Fruit fly (Drosophila melanogaster) whole organism, embryonic: ENCODE data around the gene CG6325.

Experiments
- Atf6 ChIP-seq: fragments of 200-800 bp; sonication (Bioruptor generic); IDR thresholded peaks from 2 replicates; pipeline ENCODE4 v1.3.6; 2022; ENCODE audit warnings: missing biosample characterization, missing genetic modification characterization
- CG10267 ChIP-seq: fragments of 200-800 bp; sonication (Bioruptor generic); optimal IDR thresholded peaks from 2 replicates; lab custom pipeline; 2018; ENCODE audit warnings: missing biosample characterization, mild to moderate bottlenecking, missing genetic modification characterization, moderate library complexity
- CG10979 ChIP-seq: fragments of 200-800 bp; sonication (Bioruptor generic); optimal IDR thresholded peaks from 2 replicates; lab custom pipeline; 2018; ENCODE audit warnings: missing biosample characterization, mild to moderate bottlenecking, missing genetic modification characterization, moderate library complexity
- CG14710 ChIP-seq: fragments of 200-800 bp; sonication (Bioruptor generic); optimal IDR thresholded peaks from 3 replicates; lab custom pipeline; 2019; ENCODE audit warnings: missing biosample characterization, mild to moderate bottlenecking, missing genetic modification characterization, moderate library complexity
- CG18262 ChIP-seq: fragments of 200-800 bp; optimal IDR thresholded peaks from 3 replicates; lab custom pipeline; 2019; ENCODE audit warnings: missing biosample characterization, mild to moderate bottlenecking, missing genetic modification characterization, moderate library complexity
- CG2129 ChIP-seq: fragments of 200-800 bp; sonication (Bioruptor generic); IDR thresholded peaks from 2 replicates; pipeline ENCODE4 v1.3.6; 2022; ENCODE audit warnings: missing biosample characterization, missing genetic modification characterization; ENCODE audit not compliant: partially characterized antibody
- CG34422 ChIP-seq: fragments of 200-800 bp; sonication (Bioruptor generic); IDR thresholded peaks from 3 replicates; pipeline ENCODE4 v1.3.6; 2022; ENCODE audit warnings: missing biosample characterization, missing genetic modification characterization
- CG4820 ChIP-seq: fragments of 200-800 bp; sonication (Bioruptor generic); optimal IDR thresholded peaks from 3 replicates; lab custom pipeline; 2016; ENCODE audit warnings: missing biosample characterization, missing genetic modification characterization
- CG6254 ChIP-seq: fragments of 200-800 bp; sonication (Bioruptor generic); optimal IDR thresholded peaks from 3 replicates; lab custom pipeline; 2017; ENCODE audit warnings: mild to moderate bottlenecking, missing biosample characterization, missing genetic modification reagents, missing genetic modification characterization
- CG6689 ChIP-seq: fragments of 200-800 bp; sonication (Bioruptor generic); IDR thresholded peaks from 2 replicates; pipeline ENCODE4 v1.3.6; 2022; ENCODE audit warnings: missing biosample characterization, missing genetic modification characterization
- CG6813 ChIP-seq: fragments of 200-800 bp; sonication (Bioruptor generic); optimal IDR thresholded peaks from 2 replicates; lab custom pipeline; 2017; ENCODE audit warnings: missing biosample characterization, missing genetic modification characterization, mild to moderate bottlenecking, moderate library complexity, missing genetic modification reagents
- CG7556 ChIP-seq: fragments of 200-800 bp; sonication (Bioruptor generic); optimal IDR thresholded peaks from 2 replicates; lab custom pipeline; 2017; ENCODE audit warnings: missing biosample characterization, mild to moderate bottlenecking, missing genetic modification characterization
- CG9797 ChIP-seq: fragments of 200-800 bp; sonication (Bioruptor generic); optimal IDR thresholded peaks from 3 replicates; lab custom pipeline; 2018; ENCODE audit warnings: missing biosample characterization, mild to moderate bottlenecking, missing genetic modification characterization
- CoRest ChIP-seq: fragments of 200-800 bp; sonication (Bioruptor generic); optimal IDR thresholded peaks from 3 replicates; lab custom pipeline; 2018; ENCODE audit warnings: missing biosample characterization, mild to moderate bottlenecking, missing genetic modification characterization, moderate library complexity
- D ChIP-seq, 2 experiments: fragments of 200-800 bp in 1 of 2; fragments of >200 bp in 1 of 2; sonication (Bioruptor generic) in 1 of 2; optimal IDR thresholded peaks; 2 replicates in 1 of 2; 3 replicates in 1 of 2; lab custom pipeline; 2017; ENCODE audit warnings: mild to moderate bottlenecking in 1 of 2, missing biosample characterization in 1 of 2, missing genetic modification characterization in 1 of 2, missing genetic modification reagents in 1 of 2
- D19A ChIP-seq: fragments of 200-800 bp; optimal IDR thresholded peaks from 3 replicates; lab custom pipeline; 2019; ENCODE audit warnings: missing biosample characterization, mild to moderate bottlenecking, missing genetic modification characterization, moderate library complexity
- Dip2 ChIP-seq: fragments of 200-800 bp; sonication (Bioruptor generic); IDR thresholded peaks from 2 replicates; pipeline ENCODE4 v1.3.6; 2022; ENCODE audit warnings: missing biosample characterization, missing genetic modification characterization
- Hr3 ChIP-seq: fragments of 200-800 bp; sonication (Bioruptor generic); optimal IDR thresholded peaks from 3 replicates; lab custom pipeline; 2016; ENCODE audit warnings: missing biosample characterization, missing genetic modification characterization
- MESR4 ChIP-seq: fragments of 200-800 bp; sonication (Bioruptor generic); optimal IDR thresholded peaks from 2 replicates; lab custom pipeline; 2018; ENCODE audit warnings: missing biosample characterization, mild to moderate bottlenecking, missing genetic modification characterization, moderate library complexity
- Med ChIP-seq: fragments of 200-800 bp; sonication (Bioruptor generic); peaks from one replicate; lab custom pipeline; 2016; ENCODE audit warnings: missing biosample characterization, missing genetic modification characterization, mild to moderate bottlenecking, inconsistent platforms, moderate library complexity
- Nf-YB ChIP-seq: fragments of 200-800 bp; sonication (Bioruptor generic); optimal IDR thresholded peaks from 3 replicates; lab custom pipeline; 2019; ENCODE audit warnings: missing biosample characterization, mild to moderate bottlenecking, missing genetic modification characterization, moderate library complexity
- Ptx1 ChIP-seq: fragments of 200-800 bp; sonication (Bioruptor generic); IDR thresholded peaks from 2 replicates; pipeline ENCODE4 v1.3.6; 2022; ENCODE audit warnings: missing biosample characterization, missing genetic modification characterization
- Sry-β ChIP-seq: fragments of 200-800 bp; sonication (Bioruptor generic); optimal IDR thresholded peaks from 2 replicates; lab custom pipeline; 2018; ENCODE audit warnings: missing biosample characterization, mild to moderate bottlenecking, missing genetic modification characterization, moderate library complexity
- Ssrp ChIP-seq: fragments of 200-800 bp; sonication (Bioruptor generic); optimal IDR thresholded peaks from 2 replicates; lab custom pipeline; 2018; ENCODE audit warnings: missing biosample characterization, mild to moderate bottlenecking, missing genetic modification characterization, moderate library complexity
- Stat92E ChIP-seq, 3 experiments: fragments of >200 bp in 2 of 3; fragments of 200-800 bp in 1 of 3; sonication (Bioruptor generic) in 1 of 3; optimal IDR thresholded peaks; 2 replicates each; lab custom pipeline; 2017 to 2019; ENCODE audit warnings: missing biosample characterization in 3 of 3, missing genetic modification characterization in 3 of 3, mild to moderate bottlenecking in 1 of 3, moderate library complexity in 1 of 3
- Trl ChIP-seq, 3 experiments: fragments of >200 bp in 2 of 3; fragments of 200-800 bp in 1 of 3; sonication (Bioruptor generic) in 1 of 3; optimal IDR thresholded peaks; 2 replicates in 1 of 3; 3 replicates in 2 of 3; lab custom pipeline; 2016 to 2017; ENCODE audit warnings: missing biosample characterization in 1 of 3, missing genetic modification characterization in 1 of 3
- chif ChIP-seq, 2 experiments: fragments of 200-800 bp; sonication (Bioruptor generic); optimal IDR thresholded peaks; 3 replicates each; lab custom pipeline; 2016; ENCODE audit warnings: missing biosample characterization in 2 of 2, missing genetic modification characterization in 2 of 2
- dmrt99B ChIP-seq: fragments of 200-800 bp; sonication (Bioruptor generic); optimal IDR thresholded peaks from 2 replicates; lab custom pipeline; 2018; ENCODE audit warnings: missing biosample characterization, mild to moderate bottlenecking, missing genetic modification characterization, moderate library complexity
- fd96Cb ChIP-seq: fragments of 200-800 bp; sonication (Bioruptor generic); optimal IDR thresholded peaks from 2 replicates; lab custom pipeline; 2018; ENCODE audit warnings: missing biosample characterization, mild to moderate bottlenecking, missing genetic modification characterization, moderate library complexity
- gfzf ChIP-seq: fragments of 200-800 bp; sonication (Bioruptor generic); optimal IDR thresholded peaks from 2 replicates; lab custom pipeline; 2016; ENCODE audit warnings: missing biosample characterization, mild to moderate bottlenecking, missing genetic modification characterization, moderate library complexity
- lab ChIP-seq: fragments of 200-800 bp; sonication (Bioruptor generic); optimal IDR thresholded peaks from 3 replicates; lab custom pipeline; 2017; ENCODE audit warnings: missing biosample characterization, missing genetic modification characterization, mild to moderate bottlenecking, moderate library complexity, missing genetic modification reagents
- lilli ChIP-seq: fragments of 200-800 bp; sonication (Bioruptor generic); optimal IDR thresholded peaks from 3 replicates; lab custom pipeline; 2016; ENCODE audit warnings: missing biosample characterization, missing genetic modification characterization
- nau ChIP-seq: fragments of 200-800 bp; sonication (Bioruptor generic); optimal IDR thresholded peaks from 3 replicates; lab custom pipeline; 2017; ENCODE audit warnings: missing biosample characterization, mild to moderate bottlenecking, missing genetic modification characterization, missing genetic modification reagents
- nmo ChIP-seq: fragments of 200-800 bp; sonication (Bioruptor generic); optimal IDR thresholded peaks from 2 replicates; lab custom pipeline; 2018; ENCODE audit warnings: missing biosample characterization, mild to moderate bottlenecking, missing genetic modification characterization, moderate library complexity
- nom ChIP-seq: fragments of 200-800 bp; sonication (Bioruptor generic); optimal IDR thresholded peaks from 2 replicates; lab custom pipeline; 2017; ENCODE audit warnings: missing biosample characterization, missing genetic modification characterization, mild to moderate bottlenecking, moderate library complexity, missing genetic modification reagents
- oc ChIP-seq: fragments of 200-800 bp; sonication (Bioruptor generic); optimal IDR thresholded peaks from 2 replicates; lab custom pipeline; 2018; ENCODE audit warnings: missing biosample characterization, mild to moderate bottlenecking, missing genetic modification characterization, moderate library complexity
- otp ChIP-seq: fragments of 200-800 bp; sonication (Bioruptor generic); IDR thresholded peaks from 3 replicates; pipeline ENCODE4, ENCODE4 v1.3.6; 2022; ENCODE audit warnings: missing biosample characterization, missing genetic modification characterization
- pita ChIP-seq: fragments of 200-800 bp; sonication (Bioruptor generic); optimal IDR thresholded peaks from 2 replicates; lab custom pipeline; 2017; ENCODE audit warnings: missing biosample characterization, mild to moderate bottlenecking, missing genetic modification characterization
- pros ChIP-seq: fragments of 200-800 bp; sonication (Bioruptor generic); optimal IDR thresholded peaks from 3 replicates; lab custom pipeline; 2019; ENCODE audit warnings: missing biosample characterization, mild to moderate bottlenecking, missing genetic modification characterization, moderate library complexity
- sens ChIP-seq: fragments of 200-800 bp; sonication (Bioruptor generic); peaks from one replicate; lab custom pipeline; 2016; ENCODE audit warnings: missing biosample characterization, missing genetic modification characterization
- sisA ChIP-seq: fragments of 200-800 bp; sonication (Bioruptor generic); IDR thresholded peaks from 2 replicates; pipeline ENCODE4 v1.3.6; 2022; ENCODE audit warnings: missing biosample characterization, missing genetic modification characterization
- sqz ChIP-seq: fragments of 200-800 bp; sonication (Bioruptor generic); optimal IDR thresholded peaks from 3 replicates; lab custom pipeline; 2018; ENCODE audit warnings: missing biosample characterization, mild to moderate bottlenecking, missing genetic modification characterization
- tgo ChIP-seq: fragments of 200-800 bp; sonication (Bioruptor generic); IDR thresholded peaks from 3 replicates; pipeline ENCODE4 v1.3.6; 2022; ENCODE audit warnings: missing biosample characterization, missing genetic modification characterization
- tin ChIP-seq: fragments of 200-800 bp; sonication (Bioruptor generic); optimal IDR thresholded peaks from 3 replicates; lab custom pipeline; 2016; ENCODE audit warnings: missing biosample characterization, missing genetic modification characterization
- vvl ChIP-seq: fragments of 200-800 bp; sonication (Bioruptor generic); IDR thresholded peaks from 2 replicates; pipeline ENCODE4 v1.3.6; 2022; ENCODE audit warnings: missing biosample characterization, missing genetic modification characterization
- wek ChIP-seq: fragments of 200-800 bp; sonication (Bioruptor generic); optimal IDR thresholded peaks from 3 replicates; lab custom pipeline; 2018; ENCODE audit warnings: missing biosample characterization, mild to moderate bottlenecking, missing genetic modification characterization, moderate library complexity
- zfh1 ChIP-seq: fragments of 200-800 bp; sonication (Bioruptor generic); IDR thresholded peaks from 3 replicates; pipeline ENCODE4 v1.3.6; 2022; ENCODE audit warnings: missing biosample characterization, missing genetic modification characterization

CG6325 gene

DNA sequence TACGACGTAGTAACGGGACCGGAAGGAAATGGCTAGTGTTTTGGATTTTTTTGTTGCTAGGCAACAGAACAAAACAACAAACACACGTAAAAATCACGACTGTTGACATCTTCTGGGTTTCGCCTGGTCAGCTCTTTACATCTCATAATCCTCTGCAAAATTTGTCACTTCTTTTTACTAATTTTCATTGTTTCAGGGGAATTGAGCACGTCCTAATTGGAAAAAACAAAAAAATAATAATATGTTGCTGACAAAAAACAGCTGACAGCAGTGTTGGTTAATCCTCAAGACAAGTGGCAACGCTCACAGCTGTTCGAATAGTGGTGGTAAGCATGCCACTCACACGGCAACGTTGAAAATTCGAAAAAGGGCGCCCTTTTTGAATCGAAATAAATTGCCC is 29.2 kb downstream of the CG6325 start, which contains the start of gene Rfx (continued):
- TF ChIP-seq sisA (GFP tag; lab: Robert Waterston, UW) (no peak), wek (peak; percentile 11), MESR4 (GFP tag; lab: Kevin White, UChicago) (peak; percentile 31), Hr3 (GFP tag; lab: Kevin White, UChicago) (peak; percentile 0), nom (GFP tag; lab: Kevin White, UChicago) (peak; percentile 55), Trl (optimal IDR thresholded peaks at IDR 0.05; lab: Kevin White, UChicago) (no peak), Trl (GFP tag; optimal IDR thresholded peaks at IDR 0.05; lab: Kevin White, UChicago) (no peak), Sry-β (GFP tag; lab: Kevin White, UChicago) (peak; percentile 25), CoRest (peak; percentile 7), Dip2 (GFP tag; lab: Robert Waterston, UW) (no peak), Atf6 (no peak), tin (GFP tag; lab: Kevin White, UChicago) (peak; percentile 1), lab (GFP tag; lab: Kevin White, UChicago) (peak; percentile 38), lilli (peak; percentile 12), CG9797 (GFP tag; lab: Kevin White, UChicago) (peak; percentile 47), sqz (GFP tag; lab: Kevin White, UChicago) (peak; percentile 72), CG2129 (GFP tag; lab: Robert Waterston, UW) (no peak)

DNA sequence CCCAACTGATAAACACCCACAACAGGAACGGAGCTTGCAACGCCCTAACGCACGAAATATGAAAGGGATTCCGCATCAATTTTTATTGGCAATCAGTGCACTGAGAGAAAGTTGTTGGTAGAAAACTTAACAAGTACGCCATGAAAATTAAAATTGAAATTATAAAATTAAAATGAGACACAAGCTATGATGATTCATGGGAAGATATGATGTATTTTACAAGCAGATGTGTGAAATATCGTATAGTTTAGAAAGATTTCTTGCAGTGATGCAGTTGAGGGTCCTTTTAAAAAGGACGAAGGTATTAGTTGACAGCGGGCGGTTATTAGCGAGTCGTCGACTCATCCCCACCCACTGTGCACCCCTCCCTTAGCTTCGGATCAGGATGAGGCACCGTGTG is 36.6 kb downstream of the CG6325 start:
- peak; percentile 20; the same call in 1 of the 2 replicates for TF ChIP-seq Ptx1 (GFP tag; lab: Robert Waterston, UW)
- TF ChIP-seq chif (GFP tag; optimal IDR thresholded peaks at IDR 0.05; lab: Kevin White, UChicago) = peak in 1 of 2 experiments; percentile 19
- TF ChIP-seq nmo (GFP tag; lab: Kevin White, UChicago) = peak; percentile 43
- TF ChIP-seq dmrt99B = no peak
- peak; percentile 15 for TF ChIP-seq CG6813
- TF ChIP-seq CG18262 = peak; percentile 61
- TF ChIP-seq oc (tag; lab: Kevin White, UChicago) = peak; percentile 52
- peak; percentile 25; the same call in 1 of the 3 replicates for TF ChIP-seq tgo (GFP tag; lab: Robert Waterston, UW)
- peak; percentile 6 for TF ChIP-seq CG7556 (GFP tag; lab: Kevin White, UChicago)
- TF ChIP-seq CG6254 (GFP tag; lab: Kevin White, UChicago) = peak; percentile 40
- TF ChIP-seq Nf-YB (GFP tag; lab: Kevin White, UChicago) = no peak
- TF ChIP-seq sens (GFP tag; lab: Kevin White, UChicago) = peak; percentile 70
- peak; percentile 33; the same call in 1 of the 3 replicates for TF ChIP-seq CG34422
- TF ChIP-seq zfh1 (GFP tag; lab: Robert Waterston, UW) = peak; percentile 40; the same call in 1 of the 3 replicates
- peak; percentile 26 for TF ChIP-seq D19A (tag; lab: Kevin White, UChicago)
- peak; percentile 29 for TF ChIP-seq fd96Cb (tag; lab: Kevin White, UChicago)
- TF ChIP-seq otp (GFP tag; lab: Robert Waterston, UW) = 0 out of 3 replicates have a peak, but pooled peaks have one; percentile 15
- no peak for TF ChIP-seq Stat92E (GFP tag; optimal IDR thresholded peaks at IDR 0.05; lab: Kevin White, UChicago)
- peak; percentile 29 for TF ChIP-seq pros (GFP tag; lab: Kevin White, UChicago)
- TF ChIP-seq CG6689 (GFP tag; lab: Robert Waterston, UW) = peak; percentile 32; the same call in 1 of the 2 replicates
- peak; percentile 31 for TF ChIP-seq Ssrp (tag; lab: Kevin White, UChicago)
- no peak for TF ChIP-seq pita (GFP tag; lab: Kevin White, UChicago)
- no peak for TF ChIP-seq nau (GFP tag; lab: Kevin White, UChicago)
- peak; percentile 43 for TF ChIP-seq CG10267
- TF ChIP-seq Med (GFP tag; lab: Kevin White, UChicago) = peak; percentile 59
- TF ChIP-seq CG10979 (tag; lab: Kevin White, UChicago) = peak; percentile 66
- TF ChIP-seq CG4820 (GFP tag; lab: Kevin White, UChicago) = peak; percentile 24
- peak; percentile 45 for TF ChIP-seq CG14710 (tag; lab: Kevin White, UChicago)
- TF ChIP-seq gfzf (GFP tag; lab: Kevin White, UChicago) = no peak
- TF ChIP-seq vvl = 0 out of 2 replicates have a peak, but pooled peaks have one; percentile 26
- TF ChIP-seq D (optimal IDR thresholded peaks at IDR 0.05; lab: Kevin White, UChicago) = no peak
- TF ChIP-seq D (GFP tag; optimal IDR thresholded peaks at IDR 0.05; lab: Kevin White, UChicago) = peak; percentile 20
